Worm (Caenorhabditis elegans) whole organism, L3 larva: Measurements from ENCODE around the gene clec-82.

ENCODE experiments used
- ceh-82 ChIP-seq: fragments of 150-350 bp; optimal IDR thresholded peaks from 2 replicates; lab custom pipeline; 2014; ENCODE audit warnings: missing biosample characterization, missing genetic modification characterization
- ceh-9 ChIP-seq: sonication (generic microtip); optimal IDR thresholded peaks from 2 replicates; lab custom pipeline; 2018; ENCODE audit warnings: missing biosample characterization, missing genetic modification characterization
- elt-3 ChIP-seq, 3 experiments: fragments of 150-350 bp in 1 of 3; sonication (generic microtip) in 2 of 3; optimal IDR thresholded peaks; 2 replicates in 2 of 3; 4 replicates in 1 of 3; lab custom pipeline; 2014 to 2017; ENCODE audit warnings: missing biosample characterization in 3 of 3, missing genetic modification characterization in 3 of 3
- fkh-10 ChIP-seq: sonication (generic microtip); optimal IDR thresholded peaks from 2 replicates; lab custom pipeline; 2017; ENCODE audit warnings: missing biosample characterization, missing genetic modification reagents, missing genetic modification characterization
- fkh-2 ChIP-seq: fragments of 150-350 bp; optimal IDR thresholded peaks from 2 replicates; lab custom pipeline; 2014; ENCODE audit warnings: missing biosample characterization, missing genetic modification reagents, missing genetic modification characterization
- lin-39 ChIP-seq: fragments of 150-350 bp; optimal IDR thresholded peaks from 2 replicates; lab custom pipeline; 2018; ENCODE audit warnings: missing biosample characterization, missing genetic modification reagents, missing genetic modification characterization
- nhr-12 ChIP-seq: fragments of 150-350 bp; optimal IDR thresholded peaks from 2 replicates; lab custom pipeline; 2014; ENCODE audit warnings: missing biosample characterization, missing genetic modification characterization
- snpc-4 ChIP-seq: fragments of 150-350 bp; optimal IDR thresholded peaks from 2 replicates; lab custom pipeline; 2014; ENCODE audit warnings: missing biosample characterization, missing genetic modification characterization

DNA sequence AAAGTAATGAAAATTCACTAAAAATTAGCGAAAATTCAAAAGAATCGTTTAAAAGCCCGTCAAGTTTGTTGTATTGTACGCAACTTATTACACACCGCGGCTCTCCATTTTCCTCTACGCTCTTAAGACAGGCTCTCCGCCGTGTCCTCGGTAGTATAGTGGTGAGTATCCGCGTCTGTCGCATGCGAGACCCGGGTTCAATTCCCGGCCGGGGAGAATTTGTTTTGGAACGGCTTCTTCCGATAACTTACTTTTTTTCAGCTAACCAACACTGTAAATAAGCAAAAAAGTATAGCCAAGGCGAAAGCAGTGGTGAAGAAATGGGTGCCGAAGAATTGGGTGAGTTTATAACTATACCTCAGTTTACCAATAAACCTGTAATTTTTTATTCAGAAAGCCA is 33.3 kb upstream of the clec-82 start:
- TF ChIP-seq ceh-82: no peak
- no peak for TF ChIP-seq nhr-12 (tag; lab: Kevin White, UChicago)
- no peak for TF ChIP-seq ceh-9 (tag; lab: Kevin White, UChicago)
- TF ChIP-seq fkh-10: no peak
- no peak for TF ChIP-seq elt-3 (tag; optimal IDR thresholded peaks at IDR 0.05; lab: Kevin White, UChicago)
- no peak for TF ChIP-seq snpc-4 (tag; lab: Kevin White, UChicago)
- no peak for TF ChIP-seq lin-39
- TF ChIP-seq fkh-2: no peak
